3 worm cellular contexts compared by ENCODE assay signal in genomic region chrII:9491045-9491444, ce11.
TF ChIP-seq lines count a peak whose summit lies in the region.

No protein-coding gene starts in this region.

TF ChIP-seq in whole organism, L4 larva, 104 proteins besides CTCF, POLR2A, EP300 and RAD21 (continued from another document):
- TF ChIP-seq zfp-3 (GFP tag; conservative IDR thresholded peaks at IDR 0.05; lab: Robert Waterston, UW) (no peak), nhr-11 (tag; optimal IDR thresholded peaks at IDR 0.05; lab: Kevin White, UChicago) (no peak), fos-1 (tag; optimal IDR thresholded peaks at IDR 0.05; lab: Kevin White, UChicago) (no peak), egl-27 (tag; optimal IDR thresholded peaks at IDR 0.05; lab: Kevin White, UChicago) (no peak), zip-11 (GFP tag; IDR thresholded peaks at IDR 0.05; lab: Robert Waterston, UW) (no peak), sdz-12 (GFP tag; optimal IDR thresholded peaks at IDR 0.05; lab: Kevin White, UChicago) (no peak), unc-62 (GFP tag; optimal IDR thresholded peaks at IDR 0.05 in 1 of 2; lab: Kevin White, UChicago) (peak in 1 of 2 experiments; percentile 72), unc-62 (tag; optimal IDR thresholded peaks at IDR 0.05; lab: Kevin White, UChicago) (no peak), fkh-10 (GFP tag; optimal IDR thresholded peaks at IDR 0.05; lab: Kevin White, UChicago) (no peak), ztf-11 (tag; optimal IDR thresholded peaks at IDR 0.05; lab: Kevin White, UChicago) (no peak), lin-1 (GFP tag; IDR thresholded peaks at IDR 0.05; lab: Robert Waterston, UW) (no peak), attf-4 (tag; optimal IDR thresholded peaks at IDR 0.05; lab: Kevin White, UChicago) (no peak), nhr-28 (tag; optimal IDR thresholded peaks at IDR 0.05; lab: Kevin White, UChicago) (no peak), jun-1 (tag; optimal IDR thresholded peaks at IDR 0.05; lab: Kevin White, UChicago) (no peak), nhr-111 (GFP tag; optimal IDR thresholded peaks at IDR 0.05; lab: Kevin White, UChicago) (no peak), F10B5.3 (tag; optimal IDR thresholded peaks at IDR 0.05; lab: Kevin White, UChicago) (no peak), nhr-102 (tag; optimal IDR thresholded peaks at IDR 0.05; lab: Kevin White, UChicago) (no peak), daf-16 (GFP tag; optimal IDR thresholded peaks at IDR 0.05; lab: Kevin White, UChicago) (no peak), daf-16 (tag; optimal IDR thresholded peaks at IDR 0.05; lab: Kevin White, UChicago) (peak; percentile 11), ceh-20 (GFP tag; IDR thresholded peaks at IDR 0.05; lab: Robert Waterston, UW) (no peak), ZK546.5 (tag; optimal IDR thresholded peaks at IDR 0.05; lab: Kevin White, UChicago) (no peak), aly-2 (tag; optimal IDR thresholded peaks at IDR 0.05; lab: Kevin White, UChicago) (no peak), mdl-1 (tag; optimal IDR thresholded peaks at IDR 0.05; lab: Kevin White, UChicago) (no peak), ceh-62 (tag; optimal IDR thresholded peaks at IDR 0.05; lab: Kevin White, UChicago) (no peak), daf-8 (GFP tag; IDR thresholded peaks at IDR 0.05; lab: Robert Waterston, UW) (no peak)

TF ChIP-seq in whole organism, late embryonic, 69 proteins besides CTCF, POLR2A, EP300 and RAD21 (continued from another document):
- TF ChIP-seq rnt-1 (tag; optimal IDR thresholded peaks at IDR 0.05; lab: Kevin White, UChicago) (peak; percentile 52), ama-1 (optimal IDR thresholded peaks at IDR 0.05; lab: Kevin White, UChicago) (no peak), unc-55 (GFP tag; optimal IDR thresholded peaks at IDR 0.05; lab: Kevin White, UChicago) (peak; percentile 51), che-1 (tag; optimal IDR thresholded peaks at IDR 0.05; lab: Kevin White, UChicago) (no peak), fkh-10 (GFP tag; optimal IDR thresholded peaks at IDR 0.05; lab: Kevin White, UChicago) (no peak), elt-4 (tag; optimal IDR thresholded peaks at IDR 0.05; lab: Kevin White, UChicago) (no peak), fkh-6 (tag; optimal IDR thresholded peaks at IDR 0.05; lab: Kevin White, UChicago) (no peak), dve-1 (tag; optimal IDR thresholded peaks at IDR 0.05; lab: Kevin White, UChicago) (no peak), ceh-14 (tag; optimal IDR thresholded peaks at IDR 0.05; lab: Kevin White, UChicago) (no peak), ref-2 (tag; optimal IDR thresholded peaks at IDR 0.05; lab: Kevin White, UChicago) (peak; percentile 60), tbx-2 (tag; optimal IDR thresholded peaks at IDR 0.05; lab: Kevin White, UChicago) (peak; percentile 31), hlh-30 (tag; optimal IDR thresholded peaks at IDR 0.05; lab: Kevin White, UChicago; ENCODE audit: insufficient read depth) (no peak), ceh-9 (tag; optimal IDR thresholded peaks at IDR 0.05; lab: Kevin White, UChicago) (no peak), tbx-7 (tag; optimal IDR thresholded peaks at IDR 0.05; lab: Kevin White, UChicago) (no peak), sdc-2 (tag; optimal IDR thresholded peaks at IDR 0.05; lab: Kevin White, UChicago) (no peak), ttx-3 (tag; optimal IDR thresholded peaks at IDR 0.05; lab: Kevin White, UChicago) (no peak), K02D7.2 (tag; optimal IDR thresholded peaks at IDR 0.05; lab: Kevin White, UChicago) (no peak), ceh-19 (GFP tag; optimal IDR thresholded peaks at IDR 0.05; lab: Kevin White, UChicago) (no peak), pros-1 (tag; optimal IDR thresholded peaks at IDR 0.05; lab: Kevin White, UChicago) (no peak), npax-4 (tag; optimal IDR thresholded peaks at IDR 0.05; lab: Kevin White, UChicago) (no peak), sox-2 (GFP tag; IDR thresholded peaks at IDR 0.05; lab: Robert Waterston, UW) (peak; percentile 32; the same call in 1 of the 2 replicates), ahr-1 (tag; optimal IDR thresholded peaks at IDR 0.05; lab: Kevin White, UChicago) (no peak), fax-1 (tag; optimal IDR thresholded peaks at IDR 0.05; lab: Kevin White, UChicago) (no peak), dmd-4 (tag; optimal IDR thresholded peaks at IDR 0.05; lab: Kevin White, UChicago; ENCODE audit: borderline replicate concordance) (no peak), K09A11.1 (tag; optimal IDR thresholded peaks at IDR 0.05; lab: Kevin White, UChicago; ENCODE audit: insufficient read depth) (no peak), hlh-13 (GFP tag; optimal IDR thresholded peaks at IDR 0.05; lab: Kevin White, UChicago) (no peak), unc-3 (GFP tag; conservative IDR thresholded peaks at IDR 0.05; lab: Robert Waterston, UW) (no peak), unc-3 (tag; optimal IDR thresholded peaks at IDR 0.05; lab: Kevin White, UChicago) (no peak), ceh-6 (GFP tag; optimal IDR thresholded peaks at IDR 0.05; lab: Kevin White, UChicago) (no peak), sox-4 (tag; optimal IDR thresholded peaks at IDR 0.05; lab: Kevin White, UChicago) (no peak), eyg-1 (tag; optimal IDR thresholded peaks at IDR 0.05; lab: Kevin White, UChicago) (no peak), ceh-22 (tag; optimal IDR thresholded peaks at IDR 0.05; lab: Kevin White, UChicago) (peak; percentile 29)
TF ChIP-seq in whole organism, late embryonic: peak in this region for 11.

TF ChIP-seq in whole organism, mixed stage, embryonic, 35 proteins besides CTCF, POLR2A, EP300 and RAD21 (continued from another document):
- peak; percentile 64 for TF ChIP-seq mls-2 (tag; optimal IDR thresholded peaks at IDR 0.05; lab: Kevin White, UChicago)
- no peak for TF ChIP-seq ham-2 (GFP tag; optimal IDR thresholded peaks at IDR 0.05; lab: Kevin White, UChicago)
- TF ChIP-seq mep-1 (tag; optimal IDR thresholded peaks at IDR 0.05; lab: Kevin White, UChicago), result peak; percentile 6
- no peak for TF ChIP-seq unc-39 (tag; optimal IDR thresholded peaks at IDR 0.05; lab: Kevin White, UChicago)
- no peak for TF ChIP-seq elt-3 (tag; optimal IDR thresholded peaks at IDR 0.05; lab: Kevin White, UChicago)
TF ChIP-seq in whole organism, mixed stage, embryonic: peak in this region for 9.
